Worm (Caenorhabditis elegans): ENCODE data around the gene rec-8.

DNA sequence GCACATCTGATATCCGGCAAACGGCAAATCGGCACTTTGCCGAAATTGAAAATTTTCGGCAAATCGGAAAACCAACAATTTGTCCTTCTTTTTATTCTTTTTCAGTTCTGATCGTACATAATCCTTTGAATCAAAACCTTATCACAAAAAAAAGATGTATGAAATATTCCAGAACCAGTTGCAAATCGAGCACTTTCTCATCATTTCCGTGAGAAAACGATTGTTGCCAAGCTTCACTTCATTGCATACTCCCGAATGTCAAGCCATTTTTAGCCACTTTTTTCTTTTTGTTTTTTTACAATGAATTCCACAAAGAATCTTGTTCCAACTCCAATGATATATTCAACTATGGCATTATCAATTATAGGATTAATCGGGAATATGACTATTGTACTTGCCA, 11.9 kb upstream of the rec-8 start, which contains the start of gene srsx-25:
- TF ChIP-seq ceh-82 (tag; optimal IDR thresholded peaks at IDR 0.05): no peak
- no peak for TF ChIP-seq unc-62 (GFP tag; optimal IDR thresholded peaks at IDR 0.05)
- TF ChIP-seq lsy-2 (tag; optimal IDR thresholded peaks at IDR 0.05): no peak
- no peak for TF ChIP-seq skn-1 (tag; optimal IDR thresholded peaks at IDR 0.05)
- TF ChIP-seq blmp-1 (tag; optimal IDR thresholded peaks at IDR 0.05; ENCODE audit: insufficient read depth): no peak
- no peak for TF ChIP-seq snpc-4 (tag; optimal IDR thresholded peaks at IDR 0.05)
- no peak for TF ChIP-seq alr-1 (tag; optimal IDR thresholded peaks at IDR 0.05)
